3 fruit fly cellular contexts compared by ENCODE assay signal in the genomic region with DNA sequence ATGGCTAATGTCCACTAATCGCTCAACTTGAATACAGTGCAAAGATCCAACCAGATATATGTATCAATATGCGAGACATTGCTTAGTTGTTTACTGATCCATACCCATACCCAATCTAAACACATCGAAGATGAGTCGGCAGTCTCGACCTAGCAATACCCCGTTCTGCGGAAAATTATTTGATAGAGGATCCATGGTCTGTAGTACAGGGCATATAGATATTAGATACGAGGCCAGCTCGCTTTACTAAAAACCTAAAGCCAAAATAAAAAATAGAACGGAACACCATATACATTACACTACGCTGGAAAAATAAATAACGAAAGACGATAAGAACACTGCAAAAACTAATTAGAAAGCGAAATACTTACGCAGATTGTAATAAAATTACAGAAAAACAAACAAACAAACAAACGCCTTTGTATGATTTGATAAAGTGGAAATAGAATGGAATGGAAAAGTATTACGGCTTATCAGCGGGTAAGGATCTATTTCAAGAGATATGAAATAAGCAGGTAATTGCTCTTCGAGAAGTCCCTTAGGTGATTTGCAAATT.
A peak's percentile ranks its signal among the peaks of the same experiment; 100 is the strongest.
TF ChIP-seq lines count a peak whose summit lies in the region.

No protein-coding gene starts in this region.

- TF ChIP-seq CTCF in whole organism, embryonic (GFP tag; optimal IDR thresholded peaks at IDR 0.05; lab: Kevin White, UChicago) = no peak

TF ChIP-seq in whole organism, adult, 20 proteins besides CTCF, POLR2A, EP300 and RAD21:
- TF ChIP-seq cic (GFP tag; optimal IDR thresholded peaks at IDR 0.05; lab: Kevin White, UChicago) (peak; percentile 58), tj (GFP tag; optimal IDR thresholded peaks at IDR 0.05; lab: Kevin White, UChicago) (no peak), Hr96 (GFP tag; optimal IDR thresholded peaks at IDR 0.05; lab: Kevin White, UChicago) (no peak), bab1 (GFP tag; optimal IDR thresholded peaks at IDR 0.05; lab: Kevin White, UChicago) (no peak), cnc (optimal IDR thresholded peaks at IDR 0.05; lab: Kevin White, UChicago) (no peak), CG7045 (GFP tag; optimal IDR thresholded peaks at IDR 0.05; lab: Kevin White, UChicago) (no peak), Crg-1 (GFP tag; optimal IDR thresholded peaks at IDR 0.05; lab: Kevin White, UChicago) (no peak), CG7101 (tag; optimal IDR thresholded peaks at IDR 0.05; lab: Kevin White, UChicago) (peak; percentile 2), kay (GFP tag; lab: Kevin White, UChicago; ENCODE audit: borderline replicate concordance) (no peak), pad (GFP tag; optimal IDR thresholded peaks at IDR 0.05; lab: Kevin White, UChicago) (peak; percentile 9), ovo (GFP tag; optimal IDR thresholded peaks at IDR 0.05; lab: Kevin White, UChicago) (no peak), CG11617 (GFP tag; optimal IDR thresholded peaks at IDR 0.05; lab: Kevin White, UChicago) (peak; percentile 17), CG33017 (tag; optimal IDR thresholded peaks at IDR 0.05; lab: Kevin White, UChicago) (peak; percentile 32), toe (GFP tag; optimal IDR thresholded peaks at IDR 0.05; lab: Kevin White, UChicago) (no peak), CG14711 (tag; optimal IDR thresholded peaks at IDR 0.05; lab: Kevin White, UChicago) (peak; percentile 8), CG5204 (GFP tag; optimal IDR thresholded peaks at IDR 0.05; lab: Kevin White, UChicago) (no peak), Mnt (GFP tag; optimal IDR thresholded peaks at IDR 0.05; lab: Kevin White, UChicago) (no peak), CG1620 (GFP tag; optimal IDR thresholded peaks at IDR 0.05; lab: Kevin White, UChicago) (no peak), Clk (GFP tag; optimal IDR thresholded peaks at IDR 0.05; lab: Kevin White, UChicago) (no peak), CG12768 (GFP tag; optimal IDR thresholded peaks at IDR 0.05; lab: Kevin White, UChicago) (peak; percentile 41)

TF ChIP-seq in whole organism, embryonic, 481 proteins besides CTCF, POLR2A, EP300 and RAD21:
- TF ChIP-seq CG2712 (tag; optimal IDR thresholded peaks at IDR 0.05; lab: Kevin White, UChicago) = no peak
- peak; percentile 82 for TF ChIP-seq CG15479 (GFP tag; optimal IDR thresholded peaks at IDR 0.05; lab: Kevin White, UChicago)
- peak; percentile 58 for TF ChIP-seq D19B (GFP tag; optimal IDR thresholded peaks at IDR 0.05; lab: Kevin White, UChicago)
- peak; percentile 20 for TF ChIP-seq sens (GFP tag; lab: Kevin White, UChicago)

TF ChIP-seq in whole organism, prepupa, 60 proteins besides CTCF, POLR2A, EP300 and RAD21:
- no peak for TF ChIP-seq Ets96B (tag; optimal IDR thresholded peaks at IDR 0.05; lab: Kevin White, UChicago)
- no peak for TF ChIP-seq CG6163 (GFP tag; IDR thresholded peaks at IDR 0.05; lab: Robert Waterston, UW)
- no peak for TF ChIP-seq dac (GFP tag; optimal IDR thresholded peaks at IDR 0.05; lab: Kevin White, UChicago)
- TF ChIP-seq fkh (GFP tag; optimal IDR thresholded peaks at IDR 0.05; lab: Kevin White, UChicago) = peak; percentile 17
- 0 out of 3 replicates have a peak, but pooled peaks have one; percentile 16 for TF ChIP-seq eg (GFP tag; IDR thresholded peaks at IDR 0.05; lab: Robert Waterston, UW)
- TF ChIP-seq CG3032 (tag; optimal IDR thresholded peaks at IDR 0.05; lab: Kevin White, UChicago) = no peak
- no peak for TF ChIP-seq Met (GFP tag; optimal IDR thresholded peaks at IDR 0.05; lab: Kevin White, UChicago)
- TF ChIP-seq CG4318 (GFP tag; optimal IDR thresholded peaks at IDR 0.05; lab: Kevin White, UChicago) = no peak
- TF ChIP-seq CG6276 (GFP tag; optimal IDR thresholded peaks at IDR 0.05; lab: Kevin White, UChicago) = no peak
- no peak for TF ChIP-seq ss (GFP tag; optimal IDR thresholded peaks at IDR 0.05; lab: Kevin White, UChicago)
- no peak for TF ChIP-seq net (GFP tag; optimal IDR thresholded peaks at IDR 0.05; lab: Kevin White, UChicago)
- no peak for TF ChIP-seq pdm3 (GFP tag; optimal IDR thresholded peaks at IDR 0.05; lab: Kevin White, UChicago)
- TF ChIP-seq CG10669 (GFP tag; optimal IDR thresholded peaks at IDR 0.05; lab: Kevin White, UChicago) = no peak
- peak; percentile 59 for TF ChIP-seq svp (GFP tag; lab: Kevin White, UChicago)
